Worm (Caenorhabditis elegans) whole organism, mixed stage, embryonic: ENCODE measurements around the gene F55B11.4.

ENCODE experiments used
- ces-1 ChIP-seq: fragments of 150-350 bp; optimal IDR thresholded peaks from 2 replicates; lab custom pipeline; 2014; ENCODE audit warnings: missing biosample characterization, missing genetic modification reagents, missing genetic modification characterization
- elt-1 ChIP-seq: sonication (generic microtip); optimal IDR thresholded peaks from 2 replicates; lab custom pipeline; 2017; ENCODE audit warnings: missing genetic modification characterization, mild to moderate bottlenecking, missing compliant biosample characterization, antibody characterized with exemption, moderate library complexity, borderline replicate concordance; ENCODE audit not compliant: insufficient read depth
- unc-39 ChIP-seq: fragments of 150-350 bp; optimal IDR thresholded peaks from 2 replicates; lab custom pipeline; 2014; ENCODE audit warnings: missing biosample characterization, missing genetic modification characterization
- unc-62 ChIP-seq: fragments of 150-350 bp; optimal IDR thresholded peaks from 2 replicates; lab custom pipeline; 2014; ENCODE audit warnings: missing biosample characterization, missing genetic modification reagents, missing genetic modification characterization

DNA sequence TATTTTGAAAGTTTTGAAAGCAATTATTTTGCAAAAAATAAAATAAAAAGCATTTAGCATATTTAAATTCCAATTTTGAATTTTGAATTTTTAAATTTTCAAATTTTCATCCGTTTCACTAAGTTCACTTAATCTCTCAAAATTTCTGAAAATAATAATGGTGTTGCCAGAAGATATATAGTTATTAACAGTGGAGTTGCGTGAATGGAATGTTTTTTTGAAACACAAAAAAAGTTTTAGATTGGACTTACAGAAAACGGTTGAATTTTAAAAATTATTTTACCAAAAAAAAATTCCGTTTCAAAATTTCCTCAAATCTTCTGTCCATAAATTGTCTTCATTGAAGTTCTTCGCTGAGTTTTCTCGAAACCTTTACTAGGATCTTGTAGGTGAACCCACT lies 39.5 kb downstream of the F55B11.4 start:
- TF ChIP-seq unc-62 (no peak), unc-39 (no peak), ces-1 (GFP tag; lab: Kevin White, UChicago) (no peak), elt-1 (tag; lab: Kevin White, UChicago) (no peak)
